Fruit fly (Drosophila melanogaster) whole organism: ENCODE data around the gene Acer.

ENCODE experiments used
- CG8478 ChIP-seq: fragments of >200 bp; optimal IDR thresholded peaks from 2 replicates; lab custom pipeline; 2018; ENCODE audit warnings: inconsistent platforms
- Dll ChIP-seq: fragments of >200 bp; optimal IDR thresholded peaks from 2 replicates; lab custom pipeline; 2017
- pan ChIP-seq: fragments of >200 bp; optimal IDR thresholded peaks from 2 replicates; lab custom pipeline; 2017
- usp ChIP-seq: fragments of >200 bp; optimal IDR thresholded peaks from 2 replicates; lab custom pipeline; 2017; ENCODE audit warnings: missing biosample characterization, missing genetic modification characterization, mixed read lengths

DNA sequence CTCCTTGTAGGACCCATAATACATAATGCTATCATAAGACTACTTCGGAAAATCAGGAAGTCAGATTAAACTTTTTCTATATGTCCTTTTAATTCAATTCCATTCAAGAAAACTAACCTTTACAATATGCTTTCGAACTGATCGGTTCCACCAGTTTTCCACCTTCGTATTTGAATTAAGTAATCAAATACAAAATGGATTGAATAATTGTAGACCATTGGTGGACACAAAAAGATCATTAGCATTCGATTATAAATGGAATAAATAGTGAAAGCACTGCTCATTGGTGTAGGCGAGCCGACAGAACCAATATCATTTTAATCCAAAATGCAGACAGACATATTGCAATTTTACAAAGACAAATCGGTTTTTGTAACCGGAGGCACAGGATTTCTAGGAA is 2.3 kb upstream of the Acer start, which contains the start of gene Sgp:
- no peak for TF ChIP-seq usp (GFP tag; lab: Kevin White, UChicago)
- TF ChIP-seq CG8478 (lab: Kevin White, UChicago), result no peak
- TF ChIP-seq Dll (lab: Kevin White, UChicago), result no peak
- TF ChIP-seq pan, result no peak
